Worm (Caenorhabditis elegans) whole organism, L2 larva: ENCODE measurements around the gene col-90.

Source experiments
- nhr-25 ChIP-seq: fragments of 150-350 bp; sonication (generic microtip); optimal IDR thresholded peaks from 3 replicates; lab custom pipeline; 2014; ENCODE audit warnings: missing biosample characterization, missing genetic modification characterization
- nhr-6 ChIP-seq: fragments of 150-350 bp; optimal IDR thresholded peaks from 2 replicates; lab custom pipeline; 2014; ENCODE audit warnings: missing biosample characterization, missing genetic modification characterization

DNA sequence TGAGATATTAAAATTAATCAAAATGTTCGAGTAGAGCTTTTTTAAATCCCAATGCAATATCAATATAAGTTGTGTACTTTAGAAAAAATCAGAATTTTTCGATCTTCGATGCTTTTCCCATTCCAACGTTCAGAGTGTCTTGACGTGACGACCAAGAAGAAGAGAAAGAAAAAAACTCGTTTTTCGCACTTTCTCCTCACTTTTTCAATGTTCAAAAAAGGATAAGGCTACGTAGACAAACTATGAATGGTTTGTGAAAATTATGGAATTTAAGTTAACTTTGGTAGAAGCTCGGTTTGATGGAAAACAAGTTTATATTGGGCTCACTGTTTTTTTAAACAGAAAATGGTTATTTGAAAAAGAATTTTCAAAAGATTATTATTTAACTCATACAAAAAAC, 961 bp upstream of the col-90 start:
- TF ChIP-seq nhr-6 (tag; lab: Kevin White, UChicago) = no peak
- no peak for TF ChIP-seq nhr-25 (tag; lab: Kevin White, UChicago)
